Fruit fly (Drosophila melanogaster): ENCODE data around the gene tomb.

DNA sequence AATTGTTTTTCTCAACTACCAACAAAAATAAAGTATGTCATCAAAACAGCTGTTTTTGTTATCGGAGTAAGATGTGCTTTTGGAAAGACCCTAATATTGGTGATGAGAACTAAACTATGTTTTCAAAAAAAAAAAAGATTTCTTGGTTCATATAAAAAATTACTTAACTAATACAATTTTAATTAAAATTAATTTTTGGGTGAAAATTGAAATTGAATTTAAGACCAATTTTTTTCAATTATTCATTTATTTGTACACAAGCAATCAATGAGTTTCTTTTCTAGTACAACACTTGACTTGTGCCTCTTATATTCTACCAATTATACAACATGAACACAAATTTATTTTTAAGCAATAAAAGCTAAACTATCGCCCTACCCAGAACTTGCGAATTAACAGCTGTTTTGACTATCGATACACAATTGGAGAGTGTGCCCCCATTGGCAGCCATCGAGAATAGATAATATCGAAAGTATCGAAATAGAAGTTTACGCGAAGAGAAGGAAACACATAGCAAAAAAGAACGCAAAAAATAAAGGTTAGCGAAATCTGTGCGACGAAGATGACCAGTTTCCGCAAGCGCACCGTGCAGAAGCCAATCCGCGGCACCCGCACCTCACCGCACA lies 12.6 kb downstream of the tomb start, which contains the start of the genes Vps52 and Elp4:
- TF ChIP-seq Hr96 (GFP tag; optimal IDR thresholded peaks at IDR 0.05) (no peak), CG5204 (GFP tag; optimal IDR thresholded peaks at IDR 0.05) (no peak), CG11617 (GFP tag; optimal IDR thresholded peaks at IDR 0.05) (peak; percentile 87), Clk (GFP tag; optimal IDR thresholded peaks at IDR 0.05) (peak; percentile 76), CG12768 (GFP tag; optimal IDR thresholded peaks at IDR 0.05) (peak; percentile 77), CG14711 (tag; optimal IDR thresholded peaks at IDR 0.05) (peak; percentile 78), CG1620 (GFP tag; optimal IDR thresholded peaks at IDR 0.05) (peak; percentile 79), CG33017 (tag; optimal IDR thresholded peaks at IDR 0.05) (peak; percentile 37), CG7101 (tag; optimal IDR thresholded peaks at IDR 0.05) (peak; percentile 83), toe (GFP tag; optimal IDR thresholded peaks at IDR 0.05) (no peak), CG7045 (GFP tag; optimal IDR thresholded peaks at IDR 0.05) (peak; percentile 80)

All from whole organism, adult.